Worm (Caenorhabditis elegans) whole organism, L3 larva: ENCODE measurements around the gene C44C10.3.
A peak's percentile ranks its signal among the peaks of the same experiment; 100 is the strongest.

Source experiments
- ZK546.5 ChIP-seq: sonication (generic microtip); optimal IDR thresholded peaks from 2 replicates; lab custom pipeline; 2017; ENCODE audit warnings: missing biosample characterization, missing genetic modification characterization
- aly-2 ChIP-seq: fragments of 150-350 bp; optimal IDR thresholded peaks from 2 replicates; lab custom pipeline; 2014; ENCODE audit warnings: missing biosample characterization, missing genetic modification characterization
- ceh-28 ChIP-seq: fragments of 150-350 bp; optimal IDR thresholded peaks from 2 replicates; lab custom pipeline; 2014; ENCODE audit warnings: missing biosample characterization, missing genetic modification reagents, missing genetic modification characterization
- ceh-9 ChIP-seq: sonication (generic microtip); optimal IDR thresholded peaks from 2 replicates; lab custom pipeline; 2018; ENCODE audit warnings: missing biosample characterization, missing genetic modification characterization
- daf-12 ChIP-seq: fragments of 150-350 bp; optimal IDR thresholded peaks from 2 replicates; lab custom pipeline; 2014; ENCODE audit warnings: missing biosample characterization, missing genetic modification reagents, missing genetic modification characterization
- egl-5 ChIP-seq: fragments of 150-350 bp; optimal IDR thresholded peaks from 2 replicates; lab custom pipeline; 2017; ENCODE audit warnings: missing biosample characterization, missing genetic modification reagents, missing genetic modification characterization, inconsistent platforms
- elt-2 ChIP-seq: sonication (generic microtip); optimal IDR thresholded peaks from 2 replicates; lab custom pipeline; 2016; ENCODE audit warnings: missing genetic modification reagents, mild to moderate bottlenecking, missing genetic modification characterization, missing compliant biosample characterization
- eor-1 ChIP-seq, 2 experiments: fragments of 150-350 bp; optimal IDR thresholded peaks; 2 replicates each; lab custom pipeline; 2014 to 2018; ENCODE audit warnings: missing biosample characterization in 2 of 2, missing genetic modification characterization in 2 of 2
- fkh-2 ChIP-seq: fragments of 150-350 bp; optimal IDR thresholded peaks from 2 replicates; lab custom pipeline; 2014; ENCODE audit warnings: missing biosample characterization, missing genetic modification reagents, missing genetic modification characterization
- fos-1 ChIP-seq: fragments of 150-350 bp; optimal IDR thresholded peaks from 2 replicates; lab custom pipeline; 2014; ENCODE audit warnings: missing biosample characterization, missing genetic modification characterization
- jun-1 ChIP-seq: fragments of 150-350 bp; optimal IDR thresholded peaks from 2 replicates; lab custom pipeline; 2014; ENCODE audit warnings: missing biosample characterization, missing genetic modification reagents, missing genetic modification characterization
- lin-15B ChIP-seq: fragments of 150-350 bp; optimal IDR thresholded peaks from 2 replicates; lab custom pipeline; 2014; ENCODE audit warnings: missing biosample characterization, missing genetic modification characterization
- lin-39 ChIP-seq: fragments of 150-350 bp; optimal IDR thresholded peaks from 2 replicates; lab custom pipeline; 2018; ENCODE audit warnings: missing biosample characterization, missing genetic modification reagents, missing genetic modification characterization
- mml-1 ChIP-seq: fragments of 150-350 bp; sonication (generic microtip); optimal IDR thresholded peaks from 3 replicates; lab custom pipeline; 2014; ENCODE audit warnings: missing biosample characterization, missing genetic modification characterization
- nhr-11 ChIP-seq: fragments of 150-350 bp; optimal IDR thresholded peaks from 2 replicates; lab custom pipeline; 2014; ENCODE audit warnings: missing biosample characterization, missing genetic modification characterization
- nhr-237 ChIP-seq: fragments of 150-350 bp; optimal IDR thresholded peaks from 2 replicates; lab custom pipeline; 2014; ENCODE audit warnings: missing biosample characterization, missing genetic modification characterization
- nhr-25 ChIP-seq: sonication (generic microtip); optimal IDR thresholded peaks from 2 replicates; lab custom pipeline; 2017; ENCODE audit warnings: missing biosample characterization, missing genetic modification characterization
- nhr-28 ChIP-seq: fragments of 150-350 bp; optimal IDR thresholded peaks from 2 replicates; lab custom pipeline; 2014; ENCODE audit warnings: missing biosample characterization, missing genetic modification characterization
- nhr-43 ChIP-seq: sonication (generic microtip); optimal IDR thresholded peaks from 2 replicates; lab custom pipeline; 2016; ENCODE audit warnings: mild to moderate bottlenecking, missing genetic modification characterization, missing compliant biosample characterization; ENCODE audit not compliant: poor library complexity, severe bottlenecking
- nhr-67 ChIP-seq: fragments of 150-350 bp; optimal IDR thresholded peaks from 2 replicates; lab custom pipeline; 2014; ENCODE audit warnings: missing biosample characterization, missing genetic modification characterization
- nhr-76 ChIP-seq: fragments of 150-350 bp; sonication (generic microtip); optimal IDR thresholded peaks from 5 replicates; lab custom pipeline; 2014; ENCODE audit warnings: missing biosample characterization, missing genetic modification characterization
- pha-4 ChIP-seq: fragments of 150-350 bp; optimal IDR thresholded peaks from 2 replicates; lab custom pipeline; 2014; ENCODE audit warnings: missing biosample characterization, missing genetic modification reagents, missing genetic modification characterization
- pqm-1 ChIP-seq: fragments of 150-350 bp; optimal IDR thresholded peaks from 2 replicates; lab custom pipeline; 2017; ENCODE audit warnings: missing biosample characterization, missing genetic modification characterization, inconsistent platforms
- sea-2 ChIP-seq: fragments of 150-350 bp; sonication (generic microtip); optimal IDR thresholded peaks from 4 replicates; lab custom pipeline; 2014; ENCODE audit warnings: missing biosample characterization, missing genetic modification reagents, missing genetic modification characterization
- skn-1 ChIP-seq: fragments of 150-350 bp; optimal IDR thresholded peaks from 2 replicates; lab custom pipeline; 2014; ENCODE audit warnings: missing biosample characterization, missing genetic modification characterization
- snpc-4 ChIP-seq: fragments of 150-350 bp; optimal IDR thresholded peaks from 2 replicates; lab custom pipeline; 2014; ENCODE audit warnings: missing biosample characterization, missing genetic modification characterization
- unc-39 ChIP-seq: sonication (generic microtip); optimal IDR thresholded peaks from 4 replicates; lab custom pipeline; 2017; ENCODE audit warnings: missing biosample characterization, missing genetic modification characterization
- unc-62 ChIP-seq: fragments of 150-350 bp; sonication (generic microtip); optimal IDR thresholded peaks from 4 replicates; lab custom pipeline; 2014; ENCODE audit warnings: missing biosample characterization, missing genetic modification reagents, missing genetic modification characterization
- zag-1 ChIP-seq: fragments of 150-350 bp; optimal IDR thresholded peaks from 2 replicates; lab custom pipeline; 2014; ENCODE audit warnings: missing biosample characterization, missing genetic modification characterization

Gene C44C10.3

DNA sequence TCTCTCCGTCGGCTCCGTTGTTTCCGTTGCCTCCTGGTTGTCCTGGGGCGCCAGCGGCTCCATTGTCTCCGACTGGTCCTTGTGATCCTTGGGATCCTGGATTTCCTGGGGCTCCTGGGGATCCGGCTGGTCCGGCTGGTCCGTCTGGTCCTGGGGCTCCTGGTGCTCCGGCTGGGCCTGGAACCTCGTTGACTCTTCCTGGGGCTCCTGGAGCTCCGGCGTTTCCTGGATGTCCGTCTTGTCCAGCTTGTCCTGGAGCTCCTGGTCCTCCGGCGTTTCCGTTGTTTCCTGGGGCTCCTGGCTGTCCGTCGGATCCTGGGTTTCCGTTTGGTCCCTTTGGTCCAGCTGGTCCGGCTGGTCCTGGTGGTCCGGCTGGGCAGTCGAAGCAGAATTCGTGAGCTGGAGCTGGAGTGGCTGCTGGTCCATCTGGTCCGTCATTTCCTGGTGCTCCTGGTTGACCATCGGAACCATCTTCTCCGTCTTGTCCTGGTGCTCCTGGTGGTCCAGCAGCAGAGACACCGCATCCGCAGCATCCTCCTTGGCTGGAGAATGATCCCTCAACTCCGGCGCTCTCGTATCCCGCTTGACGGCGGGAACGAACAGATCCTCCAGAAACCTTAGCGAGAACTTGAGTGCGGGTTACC is 9.2 kb downstream of the C44C10.3 start:
- TF ChIP-seq elt-2 (no peak), ceh-28 (tag; lab: Kevin White, UChicago) (no peak), nhr-28 (tag; lab: Kevin White, UChicago) (no peak), nhr-76 (tag; lab: Kevin White, UChicago) (no peak), lin-15B (tag; lab: Kevin White, UChicago) (no peak), sea-2 (GFP tag; lab: Kevin White, UChicago) (no peak), snpc-4 (tag; lab: Kevin White, UChicago) (no peak), egl-5 (tag; lab: Kevin White, UChicago) (no peak)

DNA sequence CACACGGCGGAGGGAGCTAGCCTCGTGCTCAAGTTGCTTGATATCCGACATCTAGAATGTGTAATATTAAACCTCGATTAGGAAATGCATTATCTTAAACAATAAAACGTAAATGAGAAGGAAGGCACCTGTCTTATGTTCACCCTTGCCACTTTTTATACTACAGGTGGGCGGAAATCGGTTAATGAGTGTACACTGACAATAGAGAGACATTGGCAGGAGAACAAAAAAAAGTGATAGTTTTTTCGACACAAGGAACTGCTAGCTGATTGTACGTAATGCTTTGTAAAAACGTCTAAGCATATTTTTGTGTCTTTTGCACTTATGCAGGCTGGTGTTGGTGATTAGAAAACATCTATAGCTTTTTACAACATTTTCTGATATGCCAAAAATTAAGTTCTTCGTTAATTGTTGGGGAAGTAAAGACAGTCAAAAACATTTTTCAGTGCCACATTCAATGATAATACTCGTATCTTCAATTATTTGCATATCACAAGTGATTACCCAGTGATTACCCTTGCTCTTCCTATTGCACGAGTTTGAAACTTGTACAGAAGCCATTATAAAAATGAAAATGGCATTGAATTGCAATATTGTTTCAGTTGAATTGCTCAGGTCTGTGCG is 10.0 kb downstream of the C44C10.3 start, which contains the start of gene col-180:
Gene col-180, minus strand, starts transcription at position 51 of the 624 bp plus-strand sequence.
- TF ChIP-seq mml-1: no peak
- no peak for TF ChIP-seq egl-5 (tag; lab: Kevin White, UChicago)
- TF ChIP-seq fos-1 (tag; lab: Kevin White, UChicago): no peak
- no peak for TF ChIP-seq nhr-11 (tag; lab: Kevin White, UChicago)
- TF ChIP-seq nhr-67 (tag; lab: Kevin White, UChicago): no peak
- no peak for TF ChIP-seq ceh-9 (tag; lab: Kevin White, UChicago)
- no peak for TF ChIP-seq sea-2 (GFP tag; lab: Kevin White, UChicago)
- no peak for TF ChIP-seq jun-1 (tag; lab: Kevin White, UChicago)
- TF ChIP-seq daf-12 (tag; lab: Kevin White, UChicago): no peak
- TF ChIP-seq unc-62: no peak
- no peak for TF ChIP-seq lin-39 (tag; lab: Kevin White, UChicago)
- no peak for TF ChIP-seq unc-39 (tag; lab: Kevin White, UChicago)
- TF ChIP-seq zag-1 (tag; lab: Kevin White, UChicago): no peak
- no peak for TF ChIP-seq skn-1 (tag; lab: Kevin White, UChicago)
- TF ChIP-seq fkh-2 (tag; lab: Kevin White, UChicago): no peak
- TF ChIP-seq pqm-1: no peak
- TF ChIP-seq ZK546.5: no peak

DNA sequence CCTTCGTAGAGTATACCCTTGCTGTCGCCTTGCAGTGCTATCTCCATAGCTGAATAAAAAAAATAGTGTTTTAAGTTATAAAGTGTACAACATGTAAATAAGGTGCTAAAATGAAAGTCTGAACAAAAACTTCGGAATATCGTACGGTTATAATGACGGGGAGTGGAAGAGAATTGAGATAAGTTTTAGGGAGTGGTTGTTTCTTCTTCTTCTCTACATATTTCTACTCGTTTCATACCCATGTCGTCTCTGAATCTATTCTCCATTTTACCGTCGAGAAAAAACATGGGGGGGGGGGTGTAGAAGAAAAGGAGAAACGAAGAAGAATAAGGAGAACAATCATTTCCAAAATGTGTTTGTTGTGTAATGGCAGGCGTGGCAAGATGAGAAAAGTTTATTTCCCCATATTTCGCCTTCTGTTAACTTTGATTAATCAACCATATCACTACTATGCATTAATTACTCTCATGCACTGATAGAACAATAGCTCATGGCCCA is 14.2 kb downstream of the C44C10.3 start, which contains the start of gene C44C10.9:
Gene C44C10.9, minus strand, starts transcription at position 51 of the 498 bp plus-strand sequence.
- TF ChIP-seq eor-1 (tag; optimal IDR thresholded peaks at IDR 0.05; lab: Kevin White, UChicago) (no peak), fkh-2 (tag; lab: Kevin White, UChicago) (no peak), aly-2 (tag; lab: Kevin White, UChicago) (no peak), nhr-237 (no peak), nhr-43 (tag; lab: Kevin White, UChicago) (peak; percentile 4)

DNA sequence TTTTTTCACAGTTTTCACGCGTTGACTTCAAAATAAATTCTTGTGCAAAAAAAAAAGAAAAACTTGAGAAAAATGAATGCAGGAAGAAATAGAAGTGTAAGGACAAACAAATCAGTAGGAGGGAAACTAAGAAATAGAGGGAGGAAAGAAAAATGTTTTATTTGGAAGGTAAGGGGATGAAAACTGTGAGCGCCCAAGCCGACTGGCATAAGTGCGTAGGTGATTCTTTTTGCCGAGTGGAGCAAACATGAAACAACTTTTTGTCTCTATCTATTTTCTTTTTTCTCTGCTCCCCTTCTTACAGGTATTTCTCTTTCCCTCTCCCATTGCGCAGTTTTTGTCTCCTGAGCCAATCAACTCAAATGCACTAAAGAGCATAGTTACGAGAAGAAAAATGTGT is 16.4 kb downstream of the C44C10.3 start:
- TF ChIP-seq lin-15B (tag; lab: Kevin White, UChicago) (no peak), pha-4 (tag; lab: Kevin White, UChicago) (peak; percentile 58), nhr-11 (tag; lab: Kevin White, UChicago) (no peak), nhr-237 (no peak)

DNA sequence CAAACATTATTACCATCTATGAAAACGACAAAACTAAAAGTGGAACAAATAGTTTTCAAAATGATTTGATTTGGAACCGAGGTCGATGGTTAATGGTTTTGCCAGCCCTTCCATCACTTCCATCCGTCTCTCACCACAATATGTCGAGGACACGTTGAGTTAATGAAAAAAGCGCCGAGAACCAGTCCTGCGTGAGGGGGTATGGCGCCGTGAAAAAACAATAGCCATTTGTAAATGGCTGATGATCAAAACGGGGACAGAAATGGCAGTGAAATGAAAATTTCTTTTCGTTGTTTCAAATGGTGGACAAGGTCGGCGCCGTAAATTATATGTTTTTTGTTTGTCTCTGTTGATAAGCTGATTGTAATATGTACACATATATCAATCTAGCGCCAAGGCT is 17.7 kb downstream of the C44C10.3 start:
- TF ChIP-seq nhr-25 (tag; lab: Kevin White, UChicago): peak; percentile 53
- no peak for TF ChIP-seq nhr-11 (tag; lab: Kevin White, UChicago)

DNA sequence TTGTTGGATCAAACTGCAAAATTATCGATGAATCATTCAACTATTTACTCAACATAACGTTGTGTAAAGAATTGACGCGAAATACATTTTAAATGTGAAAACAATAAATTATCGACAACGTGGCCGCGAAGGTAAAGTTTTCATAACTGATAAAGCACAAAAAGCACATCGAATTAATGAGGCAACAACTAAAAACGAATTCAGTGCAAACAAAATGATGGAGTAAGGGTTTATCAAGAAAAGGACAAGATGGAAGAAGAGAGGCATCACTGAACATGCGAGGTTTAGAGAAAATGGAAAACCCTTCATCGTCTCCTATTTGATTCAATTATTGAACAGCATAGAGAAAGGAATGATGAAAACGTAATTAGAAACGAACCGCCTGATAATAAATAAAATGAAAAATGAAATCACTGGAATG is 21.5 kb downstream of the C44C10.3 start, which contains the start of gene D1053.4:
Gene D1053.4, minus strand, starts transcription at position 20 of the 421 bp plus-strand sequence.
- TF ChIP-seq pqm-1: peak; percentile 54
- TF ChIP-seq elt-2: peak; percentile 87
- TF ChIP-seq pha-4 (tag; lab: Kevin White, UChicago): peak; percentile 80
- no peak for TF ChIP-seq egl-5 (tag; lab: Kevin White, UChicago)
